Worm (Caenorhabditis elegans): Measurements from ENCODE around the gene srlf-9.

DNA sequence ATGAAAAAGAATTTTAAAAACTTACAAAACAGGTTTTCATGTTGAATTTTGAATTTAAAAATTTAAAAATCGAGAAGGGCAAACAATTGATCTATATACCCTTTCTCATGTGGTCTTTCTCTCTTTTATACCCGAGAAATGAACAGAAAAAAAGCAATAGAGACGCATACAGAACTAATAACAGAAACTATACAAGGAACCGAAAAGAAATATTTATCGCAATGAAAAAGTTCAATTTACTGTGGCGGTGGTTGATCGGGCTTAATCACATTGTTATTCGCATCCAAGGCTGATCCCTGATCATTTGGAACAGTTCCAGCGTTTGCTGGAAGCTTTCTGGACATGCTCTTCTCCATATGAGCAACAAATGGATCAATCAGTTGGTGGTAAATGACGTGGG lies 23.3 kb downstream of the srlf-9 start, which contains the start of gene T03F6.10:
- no peak for TF ChIP-seq pes-1 (GFP tag; IDR thresholded peaks at IDR 0.05)
- TF ChIP-seq ama-1 (optimal IDR thresholded peaks at IDR 0.05), result no peak

Measured in whole organism, early embryonic.